Worm (Caenorhabditis elegans) whole organism, L4 larva: ENCODE measurements around the gene exc-15.

Experiments
- F49E8.2 ChIP-seq: sonication (generic microtip); optimal IDR thresholded peaks from 2 replicates; lab custom pipeline; 2016; ENCODE audit warnings: missing compliant biosample characterization, mild to moderate bottlenecking, missing genetic modification characterization, borderline replicate concordance
- T26A8.4 ChIP-seq: fragments of 200-800 bp; sonication (Bioruptor generic); IDR thresholded peaks from 2 replicates; pipeline ENCODE4 v1.3.6; 2022; ENCODE audit warnings: missing genetic modification characterization, missing compliant biosample characterization
- Y5F2A.4 ChIP-seq: fragments of 200-800 bp; sonication (Bioruptor generic); optimal IDR thresholded peaks from 2 replicates; lab custom pipeline; 2018; ENCODE audit warnings: mild to moderate bottlenecking, missing genetic modification characterization, missing compliant biosample characterization
- ZK337.2 ChIP-seq: fragments of 200-800 bp; sonication (Bioruptor generic); IDR thresholded peaks from 2 replicates; pipeline ENCODE4 v1.3.6; 2022; ENCODE audit warnings: missing genetic modification reagents, missing genetic modification characterization, missing compliant biosample characterization
- ZK546.5 ChIP-seq, 2 experiments: sonication (generic microtip); optimal IDR thresholded peaks; 2 replicates each; lab custom pipeline; 2017; ENCODE audit warnings: missing biosample characterization in 2 of 2, missing genetic modification characterization in 2 of 2
- aha-1 ChIP-seq: fragments of 150-350 bp; peaks from one replicate; lab custom pipeline; 2014; ENCODE audit warnings: missing biosample characterization, missing genetic modification characterization
- aly-2 ChIP-seq: sonication (generic microtip); optimal IDR thresholded peaks from 2 replicates; lab custom pipeline; 2018; ENCODE audit warnings: missing biosample characterization, missing genetic modification characterization
- ama-1 ChIP-seq: fragments of 150-350 bp; optimal IDR thresholded peaks from 2 replicates; lab custom pipeline; 2014; ENCODE audit warnings: inconsistent platforms, mixed read lengths
- attf-4 ChIP-seq: sonication (generic microtip); optimal IDR thresholded peaks from 3 replicates; lab custom pipeline; 2017; ENCODE audit warnings: missing biosample characterization, missing genetic modification characterization
- ceh-20 ChIP-seq: fragments of 200-800 bp; sonication (Bioruptor generic); IDR thresholded peaks from 2 replicates; pipeline ENCODE4 v1.3.6; 2022; ENCODE audit warnings: missing genetic modification reagents, missing genetic modification characterization, missing compliant biosample characterization
- ceh-28 ChIP-seq: fragments of 150-350 bp; optimal IDR thresholded peaks from 2 replicates; lab custom pipeline; 2014; ENCODE audit warnings: missing biosample characterization, missing genetic modification reagents, missing genetic modification characterization
- cey-2 ChIP-seq: sonication (generic microtip); optimal IDR thresholded peaks from 3 replicates; lab custom pipeline; 2017; ENCODE audit warnings: missing genetic modification characterization, mild to moderate bottlenecking, missing compliant biosample characterization, antibody characterized with exemption, borderline replicate concordance; ENCODE audit not compliant: insufficient read depth
- daf-19 ChIP-seq: fragments of 200-800 bp; sonication (Bioruptor generic); conservative IDR thresholded peaks from 2 replicates; pipeline ENCODE4 v1.3.6; 2022; ENCODE audit warnings: missing genetic modification characterization, missing compliant biosample characterization
- dmd-9 ChIP-seq: fragments of 200-800 bp; sonication (Bioruptor generic); IDR thresholded peaks from 2 replicates; pipeline ENCODE4 v1.3.6; 2022; ENCODE audit warnings: missing genetic modification reagents, missing genetic modification characterization, missing compliant biosample characterization
- egl-43 ChIP-seq: fragments of 200-800 bp; sonication (Bioruptor generic); IDR thresholded peaks from 2 replicates; pipeline ENCODE4 v1.3.6; 2022; ENCODE audit warnings: missing genetic modification reagents, missing genetic modification characterization, missing compliant biosample characterization
- fos-1 ChIP-seq: fragments of 150-350 bp; optimal IDR thresholded peaks from 2 replicates; lab custom pipeline; 2014; ENCODE audit warnings: missing biosample characterization, missing genetic modification characterization
- gei-8 ChIP-seq: fragments of 200-800 bp; sonication (Bioruptor generic); optimal IDR thresholded peaks from 2 replicates; lab custom pipeline; 2018; ENCODE audit warnings: mild to moderate bottlenecking, missing genetic modification characterization, missing compliant biosample characterization
- hif-1 ChIP-seq, 2 experiments: sonication (generic microtip); optimal IDR thresholded peaks; 2 replicates each; lab custom pipeline; 2016 to 2017; ENCODE audit warnings: missing compliant biosample characterization in 2 of 2, missing genetic modification characterization in 2 of 2, missing genetic modification reagents in 2 of 2, missing genotype in 2 of 2, mild to moderate bottlenecking in 1 of 2
- hlh-30 ChIP-seq: sonication (generic microtip); optimal IDR thresholded peaks from 2 replicates; lab custom pipeline; 2017; ENCODE audit warnings: antibody characterized with exemption, mild to moderate bottlenecking, missing genetic modification characterization, missing compliant biosample characterization; ENCODE audit not compliant: insufficient read depth
- lim-7 ChIP-seq: fragments of 200-800 bp; sonication (Bioruptor generic); IDR thresholded peaks from 2 replicates; pipeline ENCODE4 v1.3.6; 2022; ENCODE audit warnings: missing genetic modification characterization, missing compliant biosample characterization
- lin-1 ChIP-seq: fragments of 200-800 bp; sonication (Bioruptor generic); IDR thresholded peaks from 2 replicates; pipeline ENCODE4 v1.3.6; 2022; ENCODE audit warnings: missing genetic modification reagents, missing genetic modification characterization, missing compliant biosample characterization
- lin-13 ChIP-seq: fragments of 150-350 bp; optimal IDR thresholded peaks from 2 replicates; lab custom pipeline; 2014; ENCODE audit warnings: missing biosample characterization, missing genetic modification reagents, missing genetic modification characterization
- lin-15B ChIP-seq: fragments of 150-350 bp; sonication (generic microtip); optimal IDR thresholded peaks from 3 replicates; lab custom pipeline; 2014; ENCODE audit warnings: missing biosample characterization, missing genetic modification characterization
- lin-29 ChIP-seq: fragments of 200-800 bp; sonication (Bioruptor generic); IDR thresholded peaks from 2 replicates; pipeline ENCODE4 v1.3.6; 2022; ENCODE audit warnings: missing genetic modification reagents, missing genetic modification characterization, missing compliant biosample characterization
- lin-39 ChIP-seq: fragments of 150-350 bp; optimal IDR thresholded peaks from 2 replicates; lab custom pipeline; 2014; ENCODE audit warnings: missing biosample characterization, missing genetic modification reagents, missing genetic modification characterization
- lsy-2 ChIP-seq, 2 experiments: fragments of 150-350 bp in 1 of 2; sonication (generic microtip) in 1 of 2; optimal IDR thresholded peaks; 2 replicates each; lab custom pipeline; 2014 to 2017; ENCODE audit warnings: missing biosample characterization in 2 of 2, missing genetic modification characterization in 2 of 2
- madf-5 ChIP-seq, 2 experiments: fragments of 200-800 bp; sonication (Bioruptor generic); IDR thresholded peaks; 2 replicates each; pipeline ENCODE4 v1.3.6; 2022; ENCODE audit warnings: missing compliant biosample characterization in 2 of 2, missing genetic modification characterization in 2 of 2
- madf-9 ChIP-seq: fragments of 200-800 bp; sonication (Bioruptor generic); conservative IDR thresholded peaks from 2 replicates; pipeline ENCODE4 v1.3.6; 2022; ENCODE audit warnings: missing genetic modification reagents, missing genetic modification characterization, missing compliant biosample characterization
- mdl-1 ChIP-seq, 2 experiments: fragments of 150-350 bp in 1 of 2; sonication (generic microtip) in 1 of 2; optimal IDR thresholded peaks; 2 replicates each; lab custom pipeline; 2014 to 2017; ENCODE audit warnings: missing biosample characterization in 2 of 2, missing genetic modification characterization in 2 of 2
- mep-1 ChIP-seq: fragments of 150-350 bp; sonication (generic microtip); optimal IDR thresholded peaks from 3 replicates; lab custom pipeline; 2014; ENCODE audit warnings: missing biosample characterization, missing genetic modification characterization
- mes-2 ChIP-seq: sonication (generic microtip); optimal IDR thresholded peaks from 2 replicates; lab custom pipeline; 2016; ENCODE audit warnings: missing genotype, mild to moderate bottlenecking, missing genetic modification characterization, missing compliant biosample characterization; ENCODE audit not compliant: poor library complexity, severe bottlenecking
- mxl-3 ChIP-seq: fragments of 200-800 bp; sonication (Bioruptor generic); optimal IDR thresholded peaks from 2 replicates; lab custom pipeline; 2018; ENCODE audit warnings: mild to moderate bottlenecking, missing genetic modification characterization, missing compliant biosample characterization
- nhr-10 ChIP-seq: fragments of 150-350 bp; optimal IDR thresholded peaks from 2 replicates; lab custom pipeline; 2014; ENCODE audit warnings: missing biosample characterization, missing genetic modification characterization
- nhr-28 ChIP-seq: fragments of 150-350 bp; optimal IDR thresholded peaks from 2 replicates; lab custom pipeline; 2014; ENCODE audit warnings: missing biosample characterization, missing genetic modification characterization
- nhr-41 ChIP-seq: fragments of 200-800 bp; sonication (Bioruptor generic); IDR thresholded peaks from 2 replicates; pipeline ENCODE4 v1.3.6; 2022; ENCODE audit warnings: missing genetic modification reagents, missing genetic modification characterization, missing compliant biosample characterization
- nhr-48 ChIP-seq: sonication (generic microtip); optimal IDR thresholded peaks from 2 replicates; lab custom pipeline; 2016; ENCODE audit warnings: mild to moderate bottlenecking, missing genetic modification characterization, missing compliant biosample characterization
- nhr-76 ChIP-seq: fragments of 150-350 bp; optimal IDR thresholded peaks from 2 replicates; lab custom pipeline; 2014; ENCODE audit warnings: missing biosample characterization, missing genetic modification characterization
- php-3 ChIP-seq: fragments of 200-800 bp; sonication (Bioruptor generic); IDR thresholded peaks from 2 replicates; pipeline ENCODE4 v1.3.6; 2022; ENCODE audit warnings: missing genetic modification reagents, missing genetic modification characterization, missing compliant biosample characterization
- saeg-2 ChIP-seq: fragments of 200-800 bp; sonication (Bioruptor generic); IDR thresholded peaks from 2 replicates; pipeline ENCODE4 v1.3.6; 2022; ENCODE audit warnings: missing genetic modification reagents, missing genetic modification characterization, missing compliant biosample characterization
- set-16 ChIP-seq: fragments of 200-800 bp; sonication (Bioruptor generic); IDR thresholded peaks from 2 replicates; pipeline ENCODE4 v1.3.6; 2022; ENCODE audit warnings: missing genetic modification reagents, missing genetic modification characterization, missing compliant biosample characterization
- snpc-4 ChIP-seq: fragments of 150-350 bp; optimal IDR thresholded peaks from 2 replicates; lab custom pipeline; 2014; ENCODE audit warnings: missing biosample characterization, missing genetic modification characterization
- spr-1 ChIP-seq: sonication (generic microtip); optimal IDR thresholded peaks from 2 replicates; lab custom pipeline; 2016; ENCODE audit warnings: mild to moderate bottlenecking, missing genetic modification characterization, missing compliant biosample characterization
- unc-62 ChIP-seq, 3 experiments: fragments of 150-350 bp in 1 of 3; sonication (generic microtip); optimal IDR thresholded peaks in 2 of 3; peaks in 1 of 3; 1 replicate in 1 of 3; 2 replicates in 2 of 3; lab custom pipeline; 2014 to 2017; ENCODE audit warnings: missing biosample characterization in 3 of 3, missing genetic modification characterization in 3 of 3, missing genetic modification reagents in 3 of 3, missing genotype in 1 of 3
- zag-1 ChIP-seq: fragments of 150-350 bp; optimal IDR thresholded peaks from 2 replicates; lab custom pipeline; 2014; ENCODE audit warnings: missing biosample characterization, missing genetic modification characterization
- zfp-2 ChIP-seq: sonication (generic microtip); optimal IDR thresholded peaks from 2 replicates; lab custom pipeline; 2016; ENCODE audit warnings: mild to moderate bottlenecking, missing genetic modification characterization, missing compliant biosample characterization

The exc-15 gene

ce11 chrV:4506681-4507080 lies 23.4 kb downstream of the exc-15 start:
- TF ChIP-seq aha-1: peak; percentile 78
- TF ChIP-seq lin-15B (tag; lab: Kevin White, UChicago): no peak
- TF ChIP-seq unc-62 (GFP tag; optimal IDR thresholded peaks at IDR 0.05 in 1 of 2; lab: Kevin White, UChicago): peak in 1 of 2 experiments; percentile 64
- no peak for TF ChIP-seq unc-62 (tag; optimal IDR thresholded peaks at IDR 0.05; lab: Kevin White, UChicago)
- TF ChIP-seq ama-1: no peak

- TF ChIP-seq unc-62 (GFP tag; optimal IDR thresholded peaks at IDR 0.05 in 1 of 2; lab: Kevin White, UChicago): peak in 1 of 2 experiments; percentile 100
- no peak for TF ChIP-seq unc-62 (tag; optimal IDR thresholded peaks at IDR 0.05; lab: Kevin White, UChicago)
- no peak for TF ChIP-seq F49E8.2
- TF ChIP-seq ZK337.2: no peak
- TF ChIP-seq, all 104 proteins: peak for 1
These were observed 23.9 kb downstream of the exc-15 start for ce11 chrV:4507129-4507528.

- no peak for TF ChIP-seq lin-29 (GFP tag; lab: Robert Waterston, UW)
- no peak for TF ChIP-seq F49E8.2
- TF ChIP-seq ceh-20 (GFP tag; lab: Robert Waterston, UW): peak; percentile 91
- TF ChIP-seq lin-1 (GFP tag; lab: Robert Waterston, UW): no peak
- no peak for TF ChIP-seq madf-9 (GFP tag; lab: Robert Waterston, UW)
- no peak for TF ChIP-seq zfp-2
- TF ChIP-seq hif-1 (tag; optimal IDR thresholded peaks at IDR 0.05; lab: Kevin White, UChicago): peak in 1 of 2 experiments; percentile 71
- TF ChIP-seq hlh-30: peak; percentile 65
- peak; percentile 89 for TF ChIP-seq lin-39 (tag; lab: Kevin White, UChicago)
- TF ChIP-seq nhr-41: no peak
- peak in 1 of 2 experiments; percentile 100 for TF ChIP-seq unc-62 (GFP tag; optimal IDR thresholded peaks at IDR 0.05 in 1 of 2; lab: Kevin White, UChicago)
- peak; percentile 100 for TF ChIP-seq unc-62 (tag; optimal IDR thresholded peaks at IDR 0.05; lab: Kevin White, UChicago)
- peak in 1 of 2 experiments; percentile 70 for TF ChIP-seq mdl-1 (tag; optimal IDR thresholded peaks at IDR 0.05; lab: Kevin White, UChicago)
- TF ChIP-seq nhr-28 (tag; lab: Kevin White, UChicago): peak; percentile 64
- no peak for TF ChIP-seq snpc-4 (tag; lab: Kevin White, UChicago)
- TF ChIP-seq ZK546.5 (tag; optimal IDR thresholded peaks at IDR 0.05; lab: Kevin White, UChicago): no peak
- TF ChIP-seq lim-7 (GFP tag; lab: Robert Waterston, UW): no peak
- no peak for TF ChIP-seq php-3
- peak; percentile 23 for TF ChIP-seq mes-2 (tag; lab: Kevin White, UChicago)
- no peak for TF ChIP-seq daf-19
- no peak for TF ChIP-seq cey-2 (tag; lab: Kevin White, UChicago)
- peak; percentile 37 for TF ChIP-seq mxl-3 (GFP tag; lab: Kevin White, UChicago)
- TF ChIP-seq spr-1 (tag; lab: Kevin White, UChicago): peak; percentile 18
- no peak for TF ChIP-seq Y5F2A.4 (GFP tag; lab: Kevin White, UChicago)
- peak; percentile 76 for TF ChIP-seq mep-1
- TF ChIP-seq zag-1 (tag; lab: Kevin White, UChicago): no peak
- no peak for TF ChIP-seq fos-1 (tag; lab: Kevin White, UChicago)
- TF ChIP-seq gei-8 (GFP tag; lab: Kevin White, UChicago): no peak
- no peak for TF ChIP-seq egl-43 (GFP tag; lab: Robert Waterston, UW)
- no peak for TF ChIP-seq aly-2
- TF ChIP-seq set-16 (GFP tag; lab: Robert Waterston, UW): peak; percentile 35
- no peak for TF ChIP-seq nhr-10 (tag; lab: Kevin White, UChicago)
- TF ChIP-seq nhr-76 (tag; lab: Kevin White, UChicago): no peak
- TF ChIP-seq attf-4 (tag; lab: Kevin White, UChicago): no peak
- TF ChIP-seq ceh-28 (tag; lab: Kevin White, UChicago): no peak
- peak; percentile 79 to 94 for TF ChIP-seq lsy-2 (tag; optimal IDR thresholded peaks at IDR 0.05; lab: Kevin White, UChicago)
- TF ChIP-seq lin-13 (GFP tag; lab: Kevin White, UChicago): no peak
- 0 out of 4 replicates have a peak, but pooled peaks of 1 of the 2 experiments have one; percentile 60 for TF ChIP-seq madf-5 (GFP tag; IDR thresholded peaks at IDR 0.05; lab: Robert Waterston, UW)
- no peak for TF ChIP-seq T26A8.4
- TF ChIP-seq dmd-9 (GFP tag; lab: Robert Waterston, UW): no peak
- TF ChIP-seq nhr-48 (tag; lab: Kevin White, UChicago): peak; percentile 5
- no peak for TF ChIP-seq saeg-2 (GFP tag; lab: Robert Waterston, UW)
These were observed 24.7 kb downstream of the exc-15 start for ce11 chrV:4507836-4508462.
